Fruit fly (Drosophila melanogaster) whole organism, prepupa: ENCODE data around the gene CG32161.

Experiments used
- CG16779 ChIP-seq: fragments of 200-800 bp; sonication (Bioruptor generic); optimal IDR thresholded peaks from 3 replicates; lab custom pipeline; 2017; ENCODE audit warnings: missing biosample characterization, mild to moderate bottlenecking, missing genetic modification characterization
- CG9139 ChIP-seq: fragments of 200-800 bp; sonication (Bioruptor generic); optimal IDR thresholded peaks from 3 replicates; lab custom pipeline; 2017; ENCODE audit warnings: missing biosample characterization, mild to moderate bottlenecking, missing genetic modification characterization
- Hr4 ChIP-seq: fragments of 200-800 bp; sonication (Bioruptor generic); optimal IDR thresholded peaks from 3 replicates; lab custom pipeline; 2016; ENCODE audit warnings: missing biosample characterization, missing genetic modification characterization
- Met ChIP-seq: fragments of 200-800 bp; sonication (Bioruptor generic); optimal IDR thresholded peaks from 3 replicates; lab custom pipeline; 2016; ENCODE audit warnings: missing biosample characterization, missing genetic modification characterization
- esn ChIP-seq: fragments of 200-800 bp; sonication (Bioruptor generic); optimal IDR thresholded peaks from 2 replicates; lab custom pipeline; 2016; ENCODE audit warnings: missing biosample characterization, mild to moderate bottlenecking, missing genetic modification characterization, moderate library complexity

DNA sequence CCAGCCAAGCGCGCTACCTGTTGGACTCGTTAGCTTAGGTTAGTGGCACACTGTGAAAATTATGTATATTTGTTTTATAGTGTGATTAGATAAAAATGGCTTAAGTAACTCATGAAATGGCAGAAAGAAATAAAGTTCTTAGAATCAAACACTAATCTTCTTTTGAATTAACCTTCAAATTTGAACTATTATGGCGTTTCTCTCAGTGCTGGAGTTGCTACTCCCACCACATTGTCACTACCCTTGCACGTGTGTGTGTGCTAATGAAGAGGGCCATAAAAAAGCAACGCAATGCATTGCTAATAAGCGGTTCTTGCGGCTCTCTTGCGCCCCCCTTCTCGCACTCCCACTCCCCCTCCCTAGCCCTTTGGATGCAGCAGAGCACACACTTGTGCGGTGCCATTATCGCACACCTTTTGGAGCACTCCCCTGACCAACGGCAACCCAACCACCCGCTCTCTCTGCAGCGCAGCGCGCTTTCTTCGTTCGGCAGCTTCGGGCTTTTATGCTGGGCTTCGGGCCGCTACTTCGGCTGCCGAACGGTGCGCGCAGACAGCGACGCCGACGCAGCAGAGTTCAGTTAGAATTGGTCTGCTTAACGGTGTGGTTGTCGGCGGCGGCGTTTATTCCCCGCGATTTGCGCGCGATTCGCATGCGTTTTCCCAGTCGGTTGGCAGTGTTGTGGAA, 44.8 kb downstream of the CG32161 start:
- TF ChIP-seq CG16779: peak; percentile 74
- TF ChIP-seq CG9139 (GFP tag; lab: Kevin White, UChicago): peak; percentile 41
- peak; percentile 91 for TF ChIP-seq Hr4 (GFP tag; lab: Kevin White, UChicago)
- peak; percentile 89 for TF ChIP-seq esn (GFP tag; lab: Kevin White, UChicago)
- peak; percentile 80 for TF ChIP-seq Met (GFP tag; lab: Kevin White, UChicago)
